Fruit fly (Drosophila melanogaster): ENCODE measurements around the gene CG3987.
A peak's percentile ranks its signal among the peaks of the same experiment; 100 is the strongest.

Gene CG3987

dm6 chr3R:15117765-15118164, 22.0 kb upstream of the CG3987 start (continued):
- TF ChIP-seq bcd (GFP tag; optimal IDR thresholded peaks at IDR 0.05) = peak; percentile 4
- no peak for TF ChIP-seq CG4617 (GFP tag; optimal IDR thresholded peaks at IDR 0.05; ENCODE audit: borderline replicate concordance)
- TF ChIP-seq CG42726 (GFP tag; IDR thresholded peaks at IDR 0.05; ENCODE audit: partially characterized antibody) = no peak
- TF ChIP-seq CG10543 (GFP tag; optimal IDR thresholded peaks at IDR 0.05) = no peak
- no peak for TF ChIP-seq crc (GFP tag; optimal IDR thresholded peaks at IDR 0.05)
- TF ChIP-seq NC2β (GFP tag; optimal IDR thresholded peaks at IDR 0.05) = no peak
- no peak for TF ChIP-seq CG3847 (GFP tag; IDR thresholded peaks at IDR 0.05)
- peak; percentile 20; the same call in 1 of the 2 replicates for TF ChIP-seq Xrp1 (GFP tag; IDR thresholded peaks at IDR 0.05)
- TF ChIP-seq CG1832 (GFP tag; optimal IDR thresholded peaks at IDR 0.05) = no peak
- TF ChIP-seq CG16815 (GFP tag; optimal IDR thresholded peaks at IDR 0.05) = no peak
- no peak for TF ChIP-seq CG14710 (tag; optimal IDR thresholded peaks at IDR 0.05)
- no peak for TF ChIP-seq danr (GFP tag; IDR thresholded peaks at IDR 0.05)
- TF ChIP-seq CG7271 (tag; optimal IDR thresholded peaks at IDR 0.05) = no peak
- no peak for TF ChIP-seq Max (GFP tag; optimal IDR thresholded peaks at IDR 0.05)
- TF ChIP-seq Dfd (GFP tag; optimal IDR thresholded peaks at IDR 0.05) = no peak
- TF ChIP-seq CG5180 (GFP tag; optimal IDR thresholded peaks at IDR 0.05) = no peak
- TF ChIP-seq Hr39 (optimal IDR thresholded peaks at IDR 0.05) = no peak
- TF ChIP-seq CG17829 (tag; optimal IDR thresholded peaks at IDR 0.05) = peak; percentile 34
- TF ChIP-seq caup (GFP tag; optimal IDR thresholded peaks at IDR 0.05; ENCODE audit: severe bottlenecking) = no peak
- no peak for TF ChIP-seq CG16863 (GFP tag; optimal IDR thresholded peaks at IDR 0.05)
- TF ChIP-seq klu (GFP tag; IDR thresholded peaks at IDR 0.05) = no peak
- no peak for TF ChIP-seq twi (tag; optimal IDR thresholded peaks at IDR 0.05)
- TF ChIP-seq D19B (GFP tag; optimal IDR thresholded peaks at IDR 0.05) = no peak
- no peak for TF ChIP-seq org-1 (GFP tag; optimal IDR thresholded peaks at IDR 0.05)
- TF ChIP-seq NfI (GFP tag; optimal IDR thresholded peaks at IDR 0.05) = peak; percentile 10
- TF ChIP-seq Sox100B (GFP tag; optimal IDR thresholded peaks at IDR 0.05) = peak; percentile 28
- TF ChIP-seq pita (GFP tag; optimal IDR thresholded peaks at IDR 0.05) = no peak
- no peak for TF ChIP-seq fru (optimal IDR thresholded peaks at IDR 0.05)
- peak; percentile 46 for TF ChIP-seq Hmr (GFP tag; optimal IDR thresholded peaks at IDR 0.05)
- TF ChIP-seq CG17359 (tag; optimal IDR thresholded peaks at IDR 0.05) = peak; percentile 69
- TF ChIP-seq CG12071 (GFP tag; optimal IDR thresholded peaks at IDR 0.05) = no peak
- peak; percentile 33 for TF ChIP-seq CG10979 (tag; optimal IDR thresholded peaks at IDR 0.05)
- TF ChIP-seq pzg (GFP tag; optimal IDR thresholded peaks at IDR 0.05) = no peak
- no peak for TF ChIP-seq seq (GFP tag; IDR thresholded peaks at IDR 0.05)
- no peak for TF ChIP-seq HLHmδ (GFP tag; optimal IDR thresholded peaks at IDR 0.05)
- peak; percentile 46 for TF ChIP-seq oc (tag; optimal IDR thresholded peaks at IDR 0.05)
- TF ChIP-seq cwo (GFP tag; optimal IDR thresholded peaks at IDR 0.05) = peak; percentile 90
- TF ChIP-seq CG9797 (GFP tag; optimal IDR thresholded peaks at IDR 0.05) = no peak
- TF ChIP-seq CG34422 (GFP tag; IDR thresholded peaks at IDR 0.05) = no peak
- TF ChIP-seq CG7963 (GFP tag; IDR thresholded peaks at IDR 0.05; ENCODE audit: partially characterized antibody) = no peak
- TF ChIP-seq ab (GFP tag; optimal IDR thresholded peaks at IDR 0.05) = no peak
- peak; percentile 41 for TF ChIP-seq BtbVII (GFP tag; optimal IDR thresholded peaks at IDR 0.05)
- TF ChIP-seq tna (GFP tag; IDR thresholded peaks at IDR 0.05; ENCODE audit: partially characterized antibody) = no peak
- no peak for TF ChIP-seq CG14965 (GFP tag; optimal IDR thresholded peaks at IDR 0.05; ENCODE audit: borderline replicate concordance)
- peak; percentile 18 for TF ChIP-seq D19A (tag; optimal IDR thresholded peaks at IDR 0.05)
- no peak for TF ChIP-seq CG6765 (GFP tag; optimal IDR thresholded peaks at IDR 0.05)
- TF ChIP-seq sima (GFP tag; optimal IDR thresholded peaks at IDR 0.05) = no peak
- no peak for TF ChIP-seq CkIIα-i1 (GFP tag; IDR thresholded peaks at IDR 0.05)
- no peak for TF ChIP-seq CG15011 (GFP tag; optimal IDR thresholded peaks at IDR 0.05)
- TF ChIP-seq CG6689 (GFP tag; IDR thresholded peaks at IDR 0.05) = 0 out of 2 replicates have a peak, but pooled peaks have one; percentile 35
- no peak for TF ChIP-seq CG6854 (GFP tag; optimal IDR thresholded peaks at IDR 0.05)

All from whole organism, embryonic.